Worm (Caenorhabditis elegans) whole organism, L4 larva: ENCODE results near the gene zgpa-1.

ENCODE experiments used
- F26F4.8 ChIP-seq: fragments of 200-800 bp; sonication (Bioruptor generic); conservative IDR thresholded peaks from 2 replicates; pipeline ENCODE4 v1.3.6; 2022; ENCODE audit warnings: missing genetic modification characterization, missing compliant biosample characterization
- F37D6.2 ChIP-seq: sonication (generic microtip); optimal IDR thresholded peaks from 2 replicates; lab custom pipeline; 2016; ENCODE audit warnings: mild to moderate bottlenecking, missing genetic modification characterization, missing compliant biosample characterization
- R02D3.7 ChIP-seq: fragments of 150-350 bp; sonication (generic microtip); optimal IDR thresholded peaks from 3 replicates; lab custom pipeline; 2014; ENCODE audit warnings: missing biosample characterization, missing genetic modification characterization
- T20F7.1 ChIP-seq: fragments of 200-800 bp; sonication (Bioruptor generic); optimal IDR thresholded peaks from 2 replicates; lab custom pipeline; 2018; ENCODE audit warnings: mild to moderate bottlenecking, missing genetic modification characterization, missing compliant biosample characterization
- T26A8.4 ChIP-seq: fragments of 200-800 bp; sonication (Bioruptor generic); IDR thresholded peaks from 2 replicates; pipeline ENCODE4 v1.3.6; 2022; ENCODE audit warnings: missing genetic modification characterization, missing compliant biosample characterization
- Y48G9A.11 ChIP-seq: fragments of 200-800 bp; sonication (Bioruptor generic); IDR thresholded peaks from 2 replicates; pipeline ENCODE4 v1.3.6; 2022; ENCODE audit warnings: missing genetic modification reagents, missing genetic modification characterization, missing compliant biosample characterization
- ZK337.2 ChIP-seq: fragments of 200-800 bp; sonication (Bioruptor generic); IDR thresholded peaks from 2 replicates; pipeline ENCODE4 v1.3.6; 2022; ENCODE audit warnings: missing genetic modification reagents, missing genetic modification characterization, missing compliant biosample characterization
- aha-1 ChIP-seq: fragments of 150-350 bp; peaks from one replicate; lab custom pipeline; 2014; ENCODE audit warnings: missing biosample characterization, missing genetic modification characterization
- arid-1 ChIP-seq: fragments of 200-800 bp; sonication (Bioruptor generic); conservative IDR thresholded peaks from 2 replicates; pipeline ENCODE4 v1.3.6; 2022; ENCODE audit warnings: missing genetic modification reagents, missing genetic modification characterization, missing compliant biosample characterization
- attf-4 ChIP-seq: sonication (generic microtip); optimal IDR thresholded peaks from 3 replicates; lab custom pipeline; 2017; ENCODE audit warnings: missing biosample characterization, missing genetic modification characterization
- ces-1 ChIP-seq: fragments of 150-350 bp; sonication (generic microtip); optimal IDR thresholded peaks from 4 replicates; lab custom pipeline; 2014; ENCODE audit warnings: missing biosample characterization, missing genetic modification reagents, missing genetic modification characterization
- ctbp-1 ChIP-seq: fragments of 200-800 bp; sonication (Bioruptor generic); IDR thresholded peaks from 2 replicates; pipeline ENCODE4 v1.3.6; 2022; ENCODE audit warnings: missing genetic modification reagents, missing genetic modification characterization, missing compliant biosample characterization
- daf-16 ChIP-seq, 3 experiments: sonication (generic microtip); optimal IDR thresholded peaks; 2 replicates each; lab custom pipeline; 2016 to 2017; ENCODE audit warnings: missing genetic modification characterization in 3 of 3, missing genetic modification reagents in 3 of 3, mild to moderate bottlenecking in 2 of 3, missing compliant biosample characterization in 2 of 3, missing biosample characterization in 1 of 3, moderate library complexity in 1 of 3
- daf-19 ChIP-seq: fragments of 200-800 bp; sonication (Bioruptor generic); conservative IDR thresholded peaks from 2 replicates; pipeline ENCODE4 v1.3.6; 2022; ENCODE audit warnings: missing genetic modification characterization, missing compliant biosample characterization
- dmd-6 ChIP-seq: fragments of 200-800 bp; sonication (Bioruptor generic); IDR thresholded peaks from 2 replicates; pipeline ENCODE4 v1.3.6; 2022; ENCODE audit warnings: missing genetic modification reagents, missing genetic modification characterization, missing compliant biosample characterization
- dpl-1 ChIP-seq: fragments of 150-350 bp; optimal IDR thresholded peaks from 2 replicates; lab custom pipeline; 2014; ENCODE audit warnings: missing biosample characterization, missing genetic modification reagents, missing genetic modification characterization
- dve-1 ChIP-seq: sonication (generic microtip); optimal IDR thresholded peaks from 2 replicates; lab custom pipeline; 2017; ENCODE audit warnings: antibody characterized with exemption, mild to moderate bottlenecking, missing genetic modification characterization, missing compliant biosample characterization; ENCODE audit not compliant: insufficient read depth
- fkh-10 ChIP-seq: fragments of 150-350 bp; optimal IDR thresholded peaks from 2 replicates; lab custom pipeline; 2014; ENCODE audit warnings: missing biosample characterization, missing genetic modification reagents, missing genetic modification characterization
- hif-1 ChIP-seq, 2 experiments: sonication (generic microtip); optimal IDR thresholded peaks; 2 replicates each; lab custom pipeline; 2016 to 2017; ENCODE audit warnings: missing compliant biosample characterization in 2 of 2, missing genetic modification characterization in 2 of 2, missing genetic modification reagents in 2 of 2, missing genotype in 2 of 2, mild to moderate bottlenecking in 1 of 2
- hlh-11 ChIP-seq: fragments of 200-800 bp; sonication (Bioruptor generic); optimal IDR thresholded peaks from 2 replicates; lab custom pipeline; 2018; ENCODE audit warnings: mild to moderate bottlenecking, missing genetic modification characterization, missing compliant biosample characterization
- hlh-30 ChIP-seq: sonication (generic microtip); optimal IDR thresholded peaks from 2 replicates; lab custom pipeline; 2017; ENCODE audit warnings: antibody characterized with exemption, mild to moderate bottlenecking, missing genetic modification characterization, missing compliant biosample characterization; ENCODE audit not compliant: insufficient read depth
- hmg-1.1 ChIP-seq: fragments of 200-800 bp; sonication (Bioruptor generic); IDR thresholded peaks from 2 replicates; pipeline ENCODE4 v1.3.6; 2022; ENCODE audit warnings: missing genetic modification reagents, missing genetic modification characterization, missing compliant biosample characterization
- jun-1 ChIP-seq: fragments of 150-350 bp; optimal IDR thresholded peaks from 2 replicates; lab custom pipeline; 2014; ENCODE audit warnings: missing biosample characterization, missing genetic modification reagents, missing genetic modification characterization
- lin-29 ChIP-seq: fragments of 200-800 bp; sonication (Bioruptor generic); IDR thresholded peaks from 2 replicates; pipeline ENCODE4 v1.3.6; 2022; ENCODE audit warnings: missing genetic modification reagents, missing genetic modification characterization, missing compliant biosample characterization
- lin-38 ChIP-seq: fragments of 200-800 bp; sonication (Bioruptor generic); IDR thresholded peaks from 2 replicates; pipeline ENCODE4 v1.3.6; 2022; ENCODE audit warnings: missing genetic modification reagents, missing genetic modification characterization, missing compliant biosample characterization
- lin-39 ChIP-seq: fragments of 150-350 bp; optimal IDR thresholded peaks from 2 replicates; lab custom pipeline; 2014; ENCODE audit warnings: missing biosample characterization, missing genetic modification reagents, missing genetic modification characterization
- lir-3 ChIP-seq: sonication (generic microtip); optimal IDR thresholded peaks from 2 replicates; lab custom pipeline; 2016; ENCODE audit warnings: mild to moderate bottlenecking, missing genetic modification characterization, missing compliant biosample characterization
- lsy-2 ChIP-seq, 2 experiments: fragments of 150-350 bp in 1 of 2; sonication (generic microtip) in 1 of 2; optimal IDR thresholded peaks; 2 replicates each; lab custom pipeline; 2014 to 2017; ENCODE audit warnings: missing biosample characterization in 2 of 2, missing genetic modification characterization in 2 of 2
- mdl-1 ChIP-seq, 2 experiments: fragments of 150-350 bp in 1 of 2; sonication (generic microtip) in 1 of 2; optimal IDR thresholded peaks; 2 replicates each; lab custom pipeline; 2014 to 2017; ENCODE audit warnings: missing biosample characterization in 2 of 2, missing genetic modification characterization in 2 of 2
- mep-1 ChIP-seq: fragments of 150-350 bp; sonication (generic microtip); optimal IDR thresholded peaks from 3 replicates; lab custom pipeline; 2014; ENCODE audit warnings: missing biosample characterization, missing genetic modification characterization
- mes-2 ChIP-seq: sonication (generic microtip); optimal IDR thresholded peaks from 2 replicates; lab custom pipeline; 2016; ENCODE audit warnings: missing genotype, mild to moderate bottlenecking, missing genetic modification characterization, missing compliant biosample characterization; ENCODE audit not compliant: poor library complexity, severe bottlenecking
- nhr-10 ChIP-seq: fragments of 150-350 bp; optimal IDR thresholded peaks from 2 replicates; lab custom pipeline; 2014; ENCODE audit warnings: missing biosample characterization, missing genetic modification characterization
- nhr-11 ChIP-seq: fragments of 150-350 bp; optimal IDR thresholded peaks from 2 replicates; lab custom pipeline; 2014; ENCODE audit warnings: missing biosample characterization, missing genetic modification characterization
- nhr-111 ChIP-seq: fragments of 200-800 bp; sonication (Bioruptor generic); optimal IDR thresholded peaks from 2 replicates; lab custom pipeline; 2018; ENCODE audit warnings: mild to moderate bottlenecking, missing genetic modification characterization, missing compliant biosample characterization
- nhr-237 ChIP-seq: sonication (generic microtip); optimal IDR thresholded peaks from 2 replicates; lab custom pipeline; 2017; ENCODE audit warnings: missing biosample characterization, missing genetic modification characterization
- nhr-28 ChIP-seq: fragments of 150-350 bp; optimal IDR thresholded peaks from 2 replicates; lab custom pipeline; 2014; ENCODE audit warnings: missing biosample characterization, missing genetic modification characterization
- nhr-41 ChIP-seq: fragments of 200-800 bp; sonication (Bioruptor generic); IDR thresholded peaks from 2 replicates; pipeline ENCODE4 v1.3.6; 2022; ENCODE audit warnings: missing genetic modification reagents, missing genetic modification characterization, missing compliant biosample characterization
- nhr-76 ChIP-seq: fragments of 150-350 bp; optimal IDR thresholded peaks from 2 replicates; lab custom pipeline; 2014; ENCODE audit warnings: missing biosample characterization, missing genetic modification characterization
- pha-4 ChIP-seq, 2 experiments: fragments of 150-350 bp in 1 of 2; fragments of 200-800 bp in 1 of 2; sonication (Bioruptor generic) in 1 of 2; IDR thresholded peaks in 1 of 2; optimal IDR thresholded peaks in 1 of 2; 2 replicates each; pipeline versions ENCODE4 v1.3.6 to Lab custom; 2014 to 2022; ENCODE audit warnings: missing genetic modification characterization in 2 of 2, missing genetic modification reagents in 2 of 2, missing biosample characterization in 1 of 2, missing compliant biosample characterization in 1 of 2
- php-3 ChIP-seq: fragments of 200-800 bp; sonication (Bioruptor generic); IDR thresholded peaks from 2 replicates; pipeline ENCODE4 v1.3.6; 2022; ENCODE audit warnings: missing genetic modification reagents, missing genetic modification characterization, missing compliant biosample characterization
- rbr-2 ChIP-seq: sonication (generic microtip); optimal IDR thresholded peaks from 2 replicates; lab custom pipeline; 2016; ENCODE audit warnings: missing genotype, missing genetic modification characterization, missing compliant biosample characterization
- saeg-2 ChIP-seq: fragments of 200-800 bp; sonication (Bioruptor generic); IDR thresholded peaks from 2 replicates; pipeline ENCODE4 v1.3.6; 2022; ENCODE audit warnings: missing genetic modification reagents, missing genetic modification characterization, missing compliant biosample characterization
- set-16 ChIP-seq: fragments of 200-800 bp; sonication (Bioruptor generic); IDR thresholded peaks from 2 replicates; pipeline ENCODE4 v1.3.6; 2022; ENCODE audit warnings: missing genetic modification reagents, missing genetic modification characterization, missing compliant biosample characterization
- snpc-1.2 ChIP-seq: fragments of 200-800 bp; sonication (Bioruptor generic); IDR thresholded peaks from 2 replicates; pipeline ENCODE4 v1.3.6; 2022; ENCODE audit warnings: missing genetic modification reagents, missing genetic modification characterization, missing compliant biosample characterization
- tra-1 ChIP-seq: fragments of 200-800 bp; sonication (Bioruptor generic); IDR thresholded peaks from 2 replicates; pipeline ENCODE4 v1.3.6; 2022; ENCODE audit warnings: missing genetic modification reagents, missing genetic modification characterization, missing compliant biosample characterization
- unc-130 ChIP-seq: sonication (generic microtip); optimal IDR thresholded peaks from 2 replicates; lab custom pipeline; 2016; ENCODE audit warnings: missing genetic modification reagents, missing genetic modification characterization, missing compliant biosample characterization

The zgpa-1 gene

ce11 chrIV:7816402-7817102 lies 3.9 kb upstream of the zgpa-1 start:
- TF ChIP-seq lin-38 (peak; percentile 40), hif-1 (tag; optimal IDR thresholded peaks at IDR 0.05; lab: Kevin White, UChicago) (peak in 1 of 2 experiments; percentile 22), R02D3.7 (no peak), aha-1 (tag; lab: Kevin White, UChicago) (peak; percentile 60), hlh-11 (tag; lab: Kevin White, UChicago) (peak; percentile 29), unc-130 (GFP tag; lab: Kevin White, UChicago) (peak; percentile 62), ZK337.2 (GFP tag; lab: Robert Waterston, UW) (peak; percentile 49; the same call in 1 of the 2 replicates), lin-39 (tag; lab: Kevin White, UChicago) (no peak), nhr-10 (tag; lab: Kevin White, UChicago) (no peak), dve-1 (tag; lab: Kevin White, UChicago) (peak; percentile 41), daf-16 (GFP tag; optimal IDR thresholded peaks at IDR 0.05; lab: Kevin White, UChicago) (no peak), daf-16 (tag; optimal IDR thresholded peaks at IDR 0.05; lab: Kevin White, UChicago) (peak; percentile 24), lin-29 (GFP tag; lab: Robert Waterston, UW) (no peak), jun-1 (tag; lab: Kevin White, UChicago) (no peak), dmd-6 (GFP tag; lab: Robert Waterston, UW) (peak; percentile 38; the same call in 1 of the 2 replicates), nhr-28 (tag; lab: Kevin White, UChicago) (peak; percentile 32), dpl-1 (GFP tag; lab: Kevin White, UChicago) (peak; percentile 83), mes-2 (tag; lab: Kevin White, UChicago) (peak; percentile 92), Y48G9A.11 (GFP tag; lab: Robert Waterston, UW) (peak; percentile 50; the same call in 1 of the 2 replicates), snpc-1.2 (GFP tag; lab: Robert Waterston, UW) (0 out of 2 replicates have a peak, but pooled peaks have one; percentile 25), lsy-2 (tag; optimal IDR thresholded peaks at IDR 0.05; lab: Kevin White, UChicago) (peak in 1 of 2 experiments; percentile 45)

ce11 chrIV:7815683-7816183 lies 3.1 kb upstream of the zgpa-1 start, which contains the start of gene cdgs-1:
Gene cdgs-1, minus strand, starts transcription at chrIV:7815733.
- no peak for TF ChIP-seq nhr-76 (tag; lab: Kevin White, UChicago)
- TF ChIP-seq mep-1: peak; percentile 48
- TF ChIP-seq F37D6.2: no peak
- no peak for TF ChIP-seq T20F7.1 (GFP tag; lab: Kevin White, UChicago)
- TF ChIP-seq rbr-2 (tag; lab: Kevin White, UChicago): peak; percentile 42
- TF ChIP-seq attf-4 (tag; lab: Kevin White, UChicago): no peak
- peak; percentile 59 to 90 for TF ChIP-seq mdl-1 (tag; optimal IDR thresholded peaks at IDR 0.05; lab: Kevin White, UChicago)
- no peak for TF ChIP-seq F26F4.8 (GFP tag; lab: Robert Waterston, UW)
- no peak for TF ChIP-seq tra-1 (GFP tag; lab: Robert Waterston, UW)
- no peak for TF ChIP-seq T26A8.4
- no peak for TF ChIP-seq php-3 (GFP tag; lab: Robert Waterston, UW)
- no peak for TF ChIP-seq pha-4 (GFP tag; IDR thresholded peaks at IDR 0.05; lab: Robert Waterston, UW)
- TF ChIP-seq pha-4 (tag; optimal IDR thresholded peaks at IDR 0.05; lab: Kevin White, UChicago): peak; percentile 26
- 0 out of 2 replicates have a peak, but pooled peaks have one; percentile 40 for TF ChIP-seq hmg-1.1 (GFP tag; lab: Robert Waterston, UW)
- TF ChIP-seq nhr-111 (GFP tag; lab: Kevin White, UChicago): no peak
- TF ChIP-seq set-16 (GFP tag; lab: Robert Waterston, UW): no peak
- TF ChIP-seq daf-16 (GFP tag; optimal IDR thresholded peaks at IDR 0.05; lab: Kevin White, UChicago): no peak
- TF ChIP-seq daf-16 (tag; optimal IDR thresholded peaks at IDR 0.05; lab: Kevin White, UChicago): peak; percentile 94
- TF ChIP-seq nhr-11 (tag; lab: Kevin White, UChicago): peak; percentile 44
- TF ChIP-seq arid-1 (GFP tag; lab: Robert Waterston, UW): no peak
- TF ChIP-seq ctbp-1 (GFP tag; lab: Robert Waterston, UW): peak; percentile 23; the same call in 1 of the 2 replicates
- no peak for TF ChIP-seq nhr-237 (tag; lab: Kevin White, UChicago)
- TF ChIP-seq nhr-41 (GFP tag; lab: Robert Waterston, UW): no peak
- no peak for TF ChIP-seq daf-19 (GFP tag; lab: Robert Waterston, UW)
- no peak for TF ChIP-seq lir-3 (tag; lab: Kevin White, UChicago)
- TF ChIP-seq saeg-2 (GFP tag; lab: Robert Waterston, UW): no peak
- peak; percentile 40 for TF ChIP-seq ces-1 (GFP tag; lab: Kevin White, UChicago)
- peak; percentile 96 for TF ChIP-seq hlh-30 (tag; lab: Kevin White, UChicago)
- no peak for TF ChIP-seq jun-1 (tag; lab: Kevin White, UChicago)
- TF ChIP-seq fkh-10 (GFP tag; lab: Kevin White, UChicago): peak; percentile 51
